Worm (Caenorhabditis elegans) whole organism, L3 larva: ENCODE data around the gene otpl-5.

Source experiments
- R02D3.7 ChIP-seq: fragments of 150-350 bp; optimal IDR thresholded peaks from 2 replicates; lab custom pipeline; 2014; ENCODE audit warnings: missing biosample characterization, missing genetic modification characterization
- ceh-9 ChIP-seq: sonication (generic microtip); optimal IDR thresholded peaks from 2 replicates; lab custom pipeline; 2018; ENCODE audit warnings: missing biosample characterization, missing genetic modification characterization
- lin-39 ChIP-seq: fragments of 150-350 bp; optimal IDR thresholded peaks from 2 replicates; lab custom pipeline; 2018; ENCODE audit warnings: missing biosample characterization, missing genetic modification reagents, missing genetic modification characterization
- nhr-12 ChIP-seq: fragments of 150-350 bp; optimal IDR thresholded peaks from 2 replicates; lab custom pipeline; 2014; ENCODE audit warnings: missing biosample characterization, missing genetic modification characterization
- nhr-77 ChIP-seq: fragments of 150-350 bp; optimal IDR thresholded peaks from 2 replicates; lab custom pipeline; 2014; ENCODE audit warnings: missing biosample characterization, missing genetic modification characterization
- pha-4 ChIP-seq: fragments of 150-350 bp; optimal IDR thresholded peaks from 2 replicates; lab custom pipeline; 2014; ENCODE audit warnings: missing biosample characterization, missing genetic modification reagents, missing genetic modification characterization
- snpc-4 ChIP-seq: fragments of 150-350 bp; optimal IDR thresholded peaks from 2 replicates; lab custom pipeline; 2014; ENCODE audit warnings: missing biosample characterization, missing genetic modification characterization
- unc-62 ChIP-seq: fragments of 150-350 bp; sonication (generic microtip); optimal IDR thresholded peaks from 4 replicates; lab custom pipeline; 2014; ENCODE audit warnings: missing biosample characterization, missing genetic modification reagents, missing genetic modification characterization

DNA sequence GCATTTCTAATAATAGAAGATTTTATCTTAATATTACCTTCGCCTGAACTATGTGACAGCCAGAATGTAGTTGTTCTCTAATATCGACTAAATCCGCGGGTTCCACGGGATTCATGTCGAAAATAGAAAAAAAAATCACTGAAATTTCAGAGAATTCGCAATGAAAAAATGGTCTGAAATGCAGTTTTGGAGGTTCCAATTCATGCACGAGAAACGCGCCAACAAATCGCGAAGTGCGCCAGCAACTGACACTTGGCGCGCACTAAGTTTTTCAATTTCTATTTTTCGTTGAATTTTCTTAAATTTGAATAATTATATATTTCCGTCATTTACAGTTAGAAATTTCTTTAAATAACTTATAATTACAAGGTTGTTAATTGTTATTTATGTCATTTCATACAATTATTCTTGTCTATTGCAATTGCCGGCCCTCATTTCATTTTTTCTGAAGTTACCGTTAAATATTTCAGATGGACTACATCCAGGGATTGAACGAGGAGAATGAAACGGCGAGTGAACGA lies 40.6 kb downstream of the otpl-5 start, which contains the start of the genes F25G6.9 and symk-1:
- TF ChIP-seq nhr-12 (tag; lab: Kevin White, UChicago) (no peak), ceh-9 (tag; lab: Kevin White, UChicago) (no peak), nhr-77 (tag; lab: Kevin White, UChicago) (no peak), lin-39 (tag; lab: Kevin White, UChicago) (no peak), pha-4 (tag; lab: Kevin White, UChicago) (no peak), R02D3.7 (tag; lab: Kevin White, UChicago) (peak; percentile 5), unc-62 (GFP tag; lab: Kevin White, UChicago) (no peak), snpc-4 (tag; lab: Kevin White, UChicago) (peak; percentile 64)
